Fruit fly (Drosophila melanogaster) whole organism: ENCODE measurements around the gene Serinc.

Experiments
- CG8478 ChIP-seq: fragments of >200 bp; optimal IDR thresholded peaks from 2 replicates; lab custom pipeline; 2018; ENCODE audit warnings: inconsistent platforms
- Dll ChIP-seq: fragments of >200 bp; optimal IDR thresholded peaks from 2 replicates; lab custom pipeline; 2017
- EcR ChIP-seq, 2 experiments: fragments of >200 bp; optimal IDR thresholded peaks; 2 replicates each; lab custom pipeline; 2017; ENCODE audit warnings: missing biosample characterization in 2 of 2, missing genetic modification characterization in 2 of 2, missing genetic modification reagents in 2 of 2
- pan ChIP-seq: fragments of >200 bp; optimal IDR thresholded peaks from 2 replicates; lab custom pipeline; 2017
- psq ChIP-seq: fragments of >200 bp; optimal IDR thresholded peaks from 2 replicates; lab custom pipeline; 2017
- usp ChIP-seq: fragments of >200 bp; optimal IDR thresholded peaks from 2 replicates; lab custom pipeline; 2017; ENCODE audit warnings: missing biosample characterization, missing genetic modification characterization, mixed read lengths

Gene Serinc

DNA sequence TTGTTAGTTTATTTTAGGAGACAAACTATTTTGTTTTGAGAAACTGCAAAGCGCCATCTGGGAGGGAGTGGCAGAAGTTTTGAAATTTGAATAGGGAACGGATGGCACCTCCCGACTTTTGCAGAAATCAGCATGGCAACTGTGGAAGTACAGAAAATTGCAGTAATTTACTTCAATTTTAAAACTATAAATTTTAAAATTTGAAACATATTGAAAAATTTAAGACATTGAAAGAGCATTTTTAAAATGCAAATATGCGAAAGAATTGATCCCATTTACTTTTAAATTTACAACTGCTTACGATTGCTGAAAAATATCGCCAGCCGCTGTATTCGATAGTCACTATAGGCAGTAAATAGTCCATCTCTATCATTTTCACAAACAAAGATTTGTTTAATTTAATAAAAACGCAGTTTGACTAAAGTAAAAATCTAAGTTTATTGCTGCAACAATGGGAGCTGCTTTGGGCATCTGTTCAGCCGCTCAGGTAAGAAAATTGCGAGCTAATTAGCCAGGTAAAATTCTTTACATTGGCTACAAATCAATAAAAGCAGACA lies at the start of gene Serinc:
Gene Serinc, plus strand, starts transcription at position 329 of the 557 bp plus-strand sequence.
- TF ChIP-seq psq (lab: Kevin White, UChicago) (no peak), Dll (lab: Kevin White, UChicago) (no peak), CG8478 (no peak), usp (GFP tag; lab: Kevin White, UChicago) (no peak), EcR (GFP tag; optimal IDR thresholded peaks at IDR 0.05; lab: Kevin White, UChicago) (no peak), pan (lab: Kevin White, UChicago) (no peak)

- TF ChIP-seq pan (lab: Kevin White, UChicago) = no peak
- TF ChIP-seq Dll (lab: Kevin White, UChicago) = no peak
- TF ChIP-seq psq (lab: Kevin White, UChicago) = no peak
- no peak for TF ChIP-seq EcR (GFP tag; optimal IDR thresholded peaks at IDR 0.05; lab: Kevin White, UChicago)
- TF ChIP-seq CG8478 = no peak
- TF ChIP-seq usp (GFP tag; lab: Kevin White, UChicago) = no peak
Observed at dm6 chr3L:16364182-16364581, 48.3 kb upstream of the Serinc start.

DNA sequence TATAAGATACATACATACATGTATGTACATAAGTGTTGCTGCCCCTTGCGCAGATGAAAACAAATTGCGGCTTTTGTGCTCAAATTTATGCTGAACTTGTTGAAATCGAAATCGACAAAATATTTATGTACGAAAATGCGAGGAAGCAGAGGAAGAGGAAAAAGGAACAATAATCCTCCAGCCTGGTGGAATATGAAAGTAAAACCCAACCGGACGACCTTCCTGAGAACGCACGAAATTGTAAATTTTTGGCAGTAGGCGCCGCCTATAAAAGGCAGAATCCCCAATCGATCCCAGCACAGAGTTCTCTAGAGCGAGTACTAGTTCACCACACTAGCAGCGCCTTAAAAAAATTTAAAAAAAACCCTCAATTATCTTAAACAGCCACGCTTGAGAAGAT lies 47.9 kb upstream of the Serinc start, which contains the start of gene Cpr72Eb:
Gene Cpr72Eb, plus strand, starts transcription at position 301 of the 400 bp plus-strand sequence.
- TF ChIP-seq EcR (GFP tag; optimal IDR thresholded peaks at IDR 0.05; lab: Kevin White, UChicago) (no peak), Dll (lab: Kevin White, UChicago) (no peak), usp (GFP tag; lab: Kevin White, UChicago) (no peak), psq (lab: Kevin White, UChicago) (no peak), pan (lab: Kevin White, UChicago) (no peak), CG8478 (no peak)

DNA sequence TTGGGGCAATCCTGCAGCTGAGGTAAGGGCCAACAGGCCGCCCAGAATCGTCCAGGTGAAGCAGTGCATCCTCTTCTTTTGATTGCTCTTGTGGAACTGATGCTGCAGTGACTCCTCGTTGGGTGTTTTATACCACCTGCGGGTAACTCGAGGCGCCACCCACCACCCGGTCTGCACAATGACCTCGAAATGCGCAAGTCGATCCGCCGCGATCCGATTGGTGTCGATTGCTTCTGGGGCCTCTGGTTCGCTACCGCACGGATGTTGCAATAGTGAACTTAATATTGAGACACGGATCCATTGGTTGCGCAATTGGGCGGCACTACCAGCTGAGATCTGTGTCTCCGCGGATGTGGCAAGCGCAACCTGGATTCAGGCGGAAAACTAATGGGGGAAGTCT lies 45.3 kb upstream of the Serinc start, which contains the start of gene Cpr72Ec:
Gene Cpr72Ec, minus strand, starts transcription at position 101 of the 400 bp plus-strand sequence.
- TF ChIP-seq usp (GFP tag; lab: Kevin White, UChicago) (no peak), psq (lab: Kevin White, UChicago) (no peak), EcR (GFP tag; optimal IDR thresholded peaks at IDR 0.05; lab: Kevin White, UChicago) (no peak), CG8478 (no peak), Dll (lab: Kevin White, UChicago) (no peak), pan (lab: Kevin White, UChicago) (no peak)

DNA sequence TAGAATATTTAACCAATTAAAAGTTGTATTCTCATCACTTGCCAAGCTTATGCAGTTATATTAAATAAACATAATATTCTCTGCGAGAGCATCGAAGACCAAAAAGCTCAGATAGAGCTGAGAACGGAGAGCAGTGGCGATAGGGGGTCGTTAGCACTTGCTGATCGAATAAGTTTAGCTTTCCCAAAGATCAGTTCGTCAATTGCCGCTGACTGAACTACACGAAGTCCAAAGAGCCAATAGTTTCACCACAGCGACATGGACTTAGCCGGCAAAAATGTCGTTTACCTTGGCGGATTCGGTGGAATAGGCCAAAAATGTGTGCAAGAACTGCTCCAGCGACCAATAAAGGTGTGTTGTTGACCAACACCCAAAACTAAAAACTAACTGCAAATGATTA lies 44.3 kb upstream of the Serinc start, which contains the start of gene CG4842:
Gene CG4842, plus strand, starts transcription at position 191 of the 400 bp plus-strand sequence.
- TF ChIP-seq CG8478 (no peak), EcR (GFP tag; optimal IDR thresholded peaks at IDR 0.05; lab: Kevin White, UChicago) (no peak), usp (GFP tag; lab: Kevin White, UChicago) (no peak), Dll (lab: Kevin White, UChicago) (no peak), pan (lab: Kevin White, UChicago) (no peak), psq (lab: Kevin White, UChicago) (no peak)

DNA sequence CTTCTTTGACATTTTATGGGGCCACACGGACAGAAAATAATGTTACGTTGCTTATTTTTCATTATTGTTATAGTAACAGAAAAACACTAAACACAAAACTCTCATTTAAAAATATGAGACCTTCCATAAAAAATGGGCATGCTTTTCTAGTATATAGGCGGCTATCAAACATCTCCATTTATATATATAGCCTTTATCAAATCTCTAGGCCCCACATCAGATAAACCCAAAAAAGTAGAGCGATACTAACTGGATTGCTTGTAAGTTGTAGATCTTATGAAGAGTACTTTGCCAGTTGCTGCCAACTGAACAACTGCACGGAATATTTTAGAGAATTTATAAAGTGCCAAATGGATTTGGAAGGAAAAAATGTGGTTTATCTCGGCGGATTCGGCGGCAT lies 43.0 kb upstream of the Serinc start, which contains the start of gene CG18814:
Gene CG18814, plus strand, starts transcription at position 301 of the 400 bp plus-strand sequence.
- TF ChIP-seq pan (lab: Kevin White, UChicago) (no peak), CG8478 (no peak), EcR (GFP tag; optimal IDR thresholded peaks at IDR 0.05; lab: Kevin White, UChicago) (no peak), usp (GFP tag; lab: Kevin White, UChicago) (no peak), psq (lab: Kevin White, UChicago) (no peak), Dll (lab: Kevin White, UChicago) (no peak)

DNA sequence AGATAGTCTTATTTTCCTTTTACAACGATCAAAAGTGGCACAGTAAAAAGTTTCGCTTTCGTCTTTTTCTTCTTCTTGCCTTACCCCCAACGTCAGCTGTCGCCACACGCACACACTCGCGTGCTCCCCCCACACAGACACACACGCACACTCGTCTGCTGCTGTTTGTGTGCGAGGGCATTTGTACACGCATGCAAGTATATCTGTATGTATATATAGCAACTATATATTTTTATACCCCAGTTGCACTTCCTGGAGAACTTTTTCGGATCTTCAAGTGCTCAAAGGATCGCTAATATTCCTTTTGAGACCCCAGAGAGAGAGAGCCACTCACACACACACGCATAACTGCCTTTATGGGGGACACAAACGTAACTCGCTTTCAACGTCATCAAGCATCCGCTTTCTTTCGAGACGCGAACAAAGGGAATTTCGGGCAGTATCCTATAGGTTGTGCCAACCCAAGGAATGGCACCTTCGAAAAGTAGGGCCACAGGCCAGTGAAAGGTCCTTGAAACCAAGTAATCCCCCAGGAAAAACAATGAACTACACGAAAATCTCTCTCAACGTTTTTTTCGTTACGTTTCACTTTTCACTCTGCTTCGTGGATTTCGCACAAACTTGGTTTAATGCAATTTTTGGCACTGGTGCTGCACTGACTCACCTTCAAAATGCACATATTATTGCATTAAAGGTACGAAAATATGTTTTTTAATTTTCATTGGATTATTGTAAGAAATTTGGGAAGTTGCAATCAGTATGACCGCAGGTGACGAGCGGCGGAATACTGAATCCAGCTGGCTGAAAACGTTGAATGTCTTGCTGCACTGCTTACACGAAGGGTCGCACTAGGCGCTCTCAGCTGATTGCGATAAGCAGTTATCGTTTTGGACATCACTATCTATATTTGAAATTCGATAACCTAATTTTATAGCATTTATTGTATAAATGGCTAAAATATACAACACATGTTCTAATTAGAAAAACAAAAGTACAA lies 34.5 kb upstream of the Serinc start, which contains the start of gene roq:
Gene roq, minus strand, starts transcription at position 799 of the 997 bp plus-strand sequence.
- TF ChIP-seq psq (lab: Kevin White, UChicago) = no peak
- TF ChIP-seq CG8478 = peak; percentile 9
- no peak for TF ChIP-seq Dll (lab: Kevin White, UChicago)
- TF ChIP-seq EcR (GFP tag; optimal IDR thresholded peaks at IDR 0.05; lab: Kevin White, UChicago) = no peak
- TF ChIP-seq usp (GFP tag; lab: Kevin White, UChicago) = no peak
- no peak for TF ChIP-seq pan (lab: Kevin White, UChicago)

dm6 chr3L:16380770-16381169 lies 31.8 kb upstream of the Serinc start:
- TF ChIP-seq psq (lab: Kevin White, UChicago) (no peak), EcR (GFP tag; optimal IDR thresholded peaks at IDR 0.05; lab: Kevin White, UChicago) (no peak), pan (lab: Kevin White, UChicago) (no peak), CG8478 (no peak), Dll (lab: Kevin White, UChicago) (no peak), usp (GFP tag; lab: Kevin White, UChicago) (no peak)

- no peak for TF ChIP-seq pan (lab: Kevin White, UChicago)
- TF ChIP-seq psq (lab: Kevin White, UChicago) = no peak
- no peak for TF ChIP-seq CG8478
- no peak for TF ChIP-seq usp (GFP tag; lab: Kevin White, UChicago)
Observed at dm6 chr3L:16381184-16381797, 31.2 kb upstream of the Serinc start, which contains the start of gene Agpat4. Agpat4 (minus strand) TSS chr3L:16381570.

DNA sequence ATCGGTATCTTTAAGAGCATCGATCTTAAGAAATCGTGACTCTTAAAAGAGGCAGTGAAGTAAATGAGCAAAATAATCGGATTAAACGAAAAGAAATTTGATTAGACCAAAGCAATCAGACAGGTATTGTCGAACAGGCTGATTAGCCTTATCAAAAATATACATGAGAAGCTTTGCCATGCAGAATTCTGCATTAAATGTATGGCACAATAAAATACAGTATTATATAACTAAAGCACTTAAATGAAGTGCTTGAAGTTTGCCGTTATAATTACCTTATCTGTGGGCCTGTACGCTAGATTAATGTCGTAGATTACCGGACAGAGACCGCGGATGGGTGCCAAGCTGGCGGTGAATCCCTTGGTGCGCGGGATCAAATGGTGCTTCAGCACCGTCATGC lies 29.5 kb upstream of the Serinc start:
- TF ChIP-seq usp (GFP tag; lab: Kevin White, UChicago) (no peak), psq (lab: Kevin White, UChicago) (no peak), pan (lab: Kevin White, UChicago) (no peak), Dll (lab: Kevin White, UChicago) (no peak), CG8478 (no peak), EcR (GFP tag; optimal IDR thresholded peaks at IDR 0.05; lab: Kevin White, UChicago) (no peak)
